Worm (Caenorhabditis elegans) whole organism, L3 larva: ENCODE measurements around the gene F18A11.2.

ENCODE experiments used
- aly-2 ChIP-seq: fragments of 150-350 bp; optimal IDR thresholded peaks from 2 replicates; lab custom pipeline; 2014; ENCODE audit warnings: missing biosample characterization, missing genetic modification characterization
- unc-62 ChIP-seq: fragments of 150-350 bp; sonication (generic microtip); optimal IDR thresholded peaks from 4 replicates; lab custom pipeline; 2014; ENCODE audit warnings: missing biosample characterization, missing genetic modification reagents, missing genetic modification characterization

- TF ChIP-seq aly-2: no peak
- TF ChIP-seq unc-62 (GFP tag; lab: Kevin White, UChicago): no peak
Observed at ce11 chrII:13004872-13005252, 26.6 kb upstream of the F18A11.2 start.
